Worm (Caenorhabditis elegans): ENCODE results near the gene T01C3.11.

DNA sequence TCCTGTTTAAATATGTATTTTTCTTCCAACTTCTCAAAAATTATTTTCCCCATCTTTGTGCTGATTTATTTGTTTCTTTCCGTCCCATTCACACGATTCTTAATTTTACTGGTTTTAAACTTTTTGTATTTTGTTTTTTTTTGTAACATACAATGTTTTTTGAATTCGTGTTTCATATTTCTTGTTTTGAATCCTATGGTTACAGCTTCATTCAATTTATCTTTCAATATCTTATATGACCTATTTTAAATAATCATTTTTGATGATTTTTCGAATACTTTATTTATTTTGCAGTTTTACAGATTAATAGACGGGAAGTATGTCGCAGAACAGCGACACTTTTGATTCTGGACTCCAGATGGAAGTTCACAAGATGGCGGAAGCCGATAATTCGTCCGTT, 5.5 kb downstream of the T01C3.11 start, which contains the start of gene hrde-2:
- TF ChIP-seq elt-3 (tag; optimal IDR thresholded peaks at IDR 0.05) (no peak), nhr-76 (tag; optimal IDR thresholded peaks at IDR 0.05) (no peak), nhr-77 (tag; optimal IDR thresholded peaks at IDR 0.05) (no peak), aly-2 (tag; optimal IDR thresholded peaks at IDR 0.05) (no peak), mdl-1 (tag; optimal IDR thresholded peaks at IDR 0.05) (no peak), ztf-11 (tag; optimal IDR thresholded peaks at IDR 0.05) (no peak), zag-1 (tag; optimal IDR thresholded peaks at IDR 0.05) (no peak), jun-1 (tag; optimal IDR thresholded peaks at IDR 0.05) (no peak), unc-62 (GFP tag; optimal IDR thresholded peaks at IDR 0.05) (no peak), nhr-28 (tag; optimal IDR thresholded peaks at IDR 0.05) (no peak), nfya-1 (tag; optimal IDR thresholded peaks at IDR 0.05; ENCODE audit: insufficient read depth) (no peak), ztf-4 (tag; optimal IDR thresholded peaks at IDR 0.05) (no peak), ZK546.5 (tag; optimal IDR thresholded peaks at IDR 0.05) (no peak), sea-2 (GFP tag; optimal IDR thresholded peaks at IDR 0.05) (no peak)

Data from whole organism, L3 larva.